Worm (Caenorhabditis elegans) whole organism, young adult: ENCODE results near the gene cest-13.

Source experiments
- C06A6.2 ChIP-seq: fragments of 200-800 bp; sonication (Bioruptor generic); conservative IDR thresholded peaks from 2 replicates; pipeline ENCODE4 v1.3.6; 2022; ENCODE audit warnings: missing genetic modification characterization, missing compliant biosample characterization
- F23B12.7 ChIP-seq: sonication (generic microtip); optimal IDR thresholded peaks from 2 replicates; lab custom pipeline; 2017; ENCODE audit warnings: missing genetic modification characterization, mild to moderate bottlenecking, missing compliant biosample characterization, antibody characterized with exemption, moderate library complexity; ENCODE audit not compliant: insufficient read depth
- F33H1.4 ChIP-seq: fragments of 200-800 bp; sonication (Bioruptor generic); IDR thresholded peaks from 2 replicates; pipeline ENCODE4 v1.3.6; 2022; ENCODE audit warnings: missing genetic modification reagents, missing genetic modification characterization, missing compliant biosample characterization
- ama-1 ChIP-seq, 3 experiments: fragments of 150-350 bp in 1 of 3; sonication (generic microtip) in 2 of 3; optimal IDR thresholded peaks; 2 replicates each; lab custom pipeline; 2014 to 2018; ENCODE audit warnings: missing biosample characterization in 2 of 3, missing genetic modification characterization in 2 of 3, missing genetic modification reagents in 2 of 3
- lin-54 ChIP-seq: fragments of 200-800 bp; sonication (Bioruptor generic); optimal IDR thresholded peaks from 2 replicates; lab custom pipeline; 2018; ENCODE audit warnings: mild to moderate bottlenecking, missing genetic modification characterization, missing compliant biosample characterization
- pha-4 ChIP-seq: fragments of 150-350 bp; sonication (generic microtip); optimal IDR thresholded peaks from 2 replicates; lab custom pipeline; 2014; ENCODE audit warnings: missing biosample characterization, missing genetic modification reagents, missing genetic modification characterization
- sdz-38 ChIP-seq: sonication (generic microtip); optimal IDR thresholded peaks from 2 replicates; lab custom pipeline; 2016; ENCODE audit warnings: missing genotype, missing genetic modification characterization, missing compliant biosample characterization
- unc-130 ChIP-seq: sonication (generic microtip); optimal IDR thresholded peaks from 2 replicates; lab custom pipeline; 2016; ENCODE audit warnings: missing genetic modification reagents, missing genetic modification characterization, missing compliant biosample characterization
- unc-62 ChIP-seq: fragments of 150-350 bp; optimal IDR thresholded peaks from 2 replicates; lab custom pipeline; 2014; ENCODE audit warnings: missing biosample characterization, missing genetic modification reagents, missing genetic modification characterization
- zim-3 ChIP-seq: sonication (generic microtip); optimal IDR thresholded peaks from 2 replicates; lab custom pipeline; 2017; ENCODE audit warnings: mild to moderate bottlenecking, missing genetic modification characterization, moderate library complexity, missing compliant biosample characterization
- ztf-25 ChIP-seq: fragments of 200-800 bp; sonication (Bioruptor generic); IDR thresholded peaks from 2 replicates; pipeline ENCODE4 v1.3.6; 2022; ENCODE audit warnings: missing genetic modification reagents, missing genetic modification characterization, missing compliant biosample characterization

DNA sequence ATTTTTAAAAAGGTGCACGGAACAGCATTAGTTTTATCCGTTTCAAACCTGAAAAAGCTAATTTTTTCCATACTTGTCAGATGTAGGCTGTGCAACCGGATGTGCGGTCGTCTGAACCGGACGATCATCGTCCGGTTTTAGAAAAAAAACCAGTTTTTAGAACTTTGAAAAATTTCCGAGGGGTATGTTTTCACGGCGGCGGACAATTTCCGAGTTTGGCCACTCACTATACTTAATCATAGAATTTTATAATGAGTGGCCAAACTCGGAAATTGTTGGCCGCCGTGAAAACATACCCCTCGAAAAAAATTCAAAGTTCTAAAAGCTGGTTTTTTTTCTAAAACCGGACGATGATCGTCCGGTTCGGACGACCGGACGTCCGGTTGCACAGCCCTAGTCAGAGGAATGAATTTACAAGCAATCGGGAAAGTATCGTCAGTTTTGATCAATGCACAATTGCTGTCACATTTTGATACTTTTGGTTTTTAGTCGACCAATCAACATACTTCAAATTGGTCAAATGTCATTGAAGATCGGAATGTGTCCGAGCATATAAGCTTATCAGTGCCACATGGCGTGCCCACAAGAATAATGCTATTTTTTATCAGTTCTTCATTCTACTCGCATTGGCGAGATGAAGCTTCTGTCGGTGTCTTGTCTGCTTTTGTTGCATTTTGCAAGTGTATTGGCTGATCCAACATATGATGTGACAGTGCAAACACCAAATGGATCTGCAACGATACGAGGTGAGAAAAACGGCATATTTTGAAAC, at the start of gene cest-13:
- no peak for TF ChIP-seq F23B12.7 (tag; lab: Kevin White, UChicago)
- no peak for TF ChIP-seq unc-62
- no peak for TF ChIP-seq sdz-38 (tag; lab: Kevin White, UChicago)
- TF ChIP-seq pha-4 (tag; lab: Kevin White, UChicago): no peak
- TF ChIP-seq F33H1.4 (GFP tag; lab: Robert Waterston, UW): no peak
- TF ChIP-seq lin-54: no peak
- TF ChIP-seq C06A6.2: no peak
- no peak for TF ChIP-seq ama-1 (optimal IDR thresholded peaks at IDR 0.05; lab: Kevin White, UChicago)
- TF ChIP-seq ama-1 (GFP tag; optimal IDR thresholded peaks at IDR 0.05; lab: Kevin White, UChicago): no peak
- no peak for TF ChIP-seq zim-3 (tag; lab: Kevin White, UChicago)
- no peak for TF ChIP-seq unc-130 (GFP tag; lab: Kevin White, UChicago)
- TF ChIP-seq ztf-25 (GFP tag; lab: Robert Waterston, UW): no peak
